Worm (Caenorhabditis elegans): Measurements from ENCODE around the gene rig-3.

rig-3 gene

DNA sequence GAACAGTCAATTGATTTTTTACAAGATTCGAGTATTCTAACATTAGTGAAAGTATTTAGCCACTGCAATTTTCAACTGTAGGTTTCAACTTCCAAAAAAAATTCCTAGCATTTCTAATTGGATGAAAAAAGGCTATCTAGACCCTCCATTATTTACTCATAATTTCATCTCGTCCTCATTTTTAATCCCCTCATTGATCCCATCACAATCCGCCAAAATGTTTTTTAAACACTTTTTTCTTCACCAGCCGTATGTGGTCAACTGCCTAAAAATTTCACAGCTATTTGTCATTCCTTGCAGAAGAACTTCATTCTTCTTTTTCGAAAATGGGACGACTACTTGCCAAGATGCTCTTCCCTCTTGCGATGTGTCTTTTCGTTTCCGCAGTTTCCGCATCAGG lies at the start of gene rig-3:
Gene rig-3, plus strand, starts transcription at position 301 of the 400 bp plus-strand sequence.
- TF ChIP-seq snpc-1.3 (tag; optimal IDR thresholded peaks at IDR 0.05; ENCODE audit: insufficient read depth) (no peak), die-1 (tag; optimal IDR thresholded peaks at IDR 0.05) (no peak), lin-35 (GFP tag; optimal IDR thresholded peaks at IDR 0.05) (no peak), rpc-1 (optimal IDR thresholded peaks at IDR 0.05) (no peak), rpc-1 (tag; optimal IDR thresholded peaks at IDR 0.05) (no peak), lag-1 (GFP tag; IDR thresholded peaks at IDR 0.05) (no peak), ztf-25 (GFP tag; IDR thresholded peaks at IDR 0.05) (no peak), cebp-2 (GFP tag; IDR thresholded peaks at IDR 0.05) (no peak), cebp-1 (GFP tag; IDR thresholded peaks at IDR 0.05) (no peak), cebp-1 (tag; optimal IDR thresholded peaks at IDR 0.05) (no peak), aptf-2 (GFP tag; conservative IDR thresholded peaks at IDR 0.05) (no peak), lsl-1 (GFP tag; optimal IDR thresholded peaks at IDR 0.05) (no peak), efl-1 (GFP tag; optimal IDR thresholded peaks at IDR 0.05) (no peak), Y79H2A.3 (GFP tag; conservative IDR thresholded peaks at IDR 0.05) (no peak), F52B5.7 (tag; optimal IDR thresholded peaks at IDR 0.05) (no peak), athp-1 (tag; optimal IDR thresholded peaks at IDR 0.05) (no peak), mxl-1 (tag; optimal IDR thresholded peaks at IDR 0.05) (no peak), F49E8.2 (tag; optimal IDR thresholded peaks at IDR 0.05; ENCODE audit: insufficient read depth) (no peak), snpc-1.1 (tag; optimal IDR thresholded peaks at IDR 0.05; ENCODE audit: insufficient read depth) (no peak), Y53G8AR.9 (GFP tag; conservative IDR thresholded peaks at IDR 0.05) (no peak), chd-7 (tag; optimal IDR thresholded peaks at IDR 0.05) (no peak)

DNA sequence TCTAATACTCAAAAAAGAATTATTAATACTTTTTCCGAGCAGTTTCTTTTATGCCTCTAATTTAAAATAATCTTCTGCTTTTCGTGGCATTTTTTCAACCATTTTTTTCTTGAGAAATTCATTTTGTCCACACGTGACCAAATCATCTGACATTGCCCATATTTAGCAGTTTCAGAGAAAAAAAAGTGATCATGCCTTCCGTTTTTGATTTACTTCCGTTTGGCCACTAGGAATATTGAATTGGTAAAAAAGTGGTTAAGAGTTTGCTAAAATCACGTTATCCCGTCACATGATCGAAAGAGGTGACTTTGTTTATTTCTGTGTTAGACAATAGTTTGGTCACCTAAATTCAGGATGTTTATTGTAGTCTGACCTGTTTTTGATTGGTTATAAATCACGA lies 49.0 kb upstream of the rig-3 start:
- no peak for TF ChIP-seq tbx-9 (tag; optimal IDR thresholded peaks at IDR 0.05; ENCODE audit: borderline replicate concordance)
- TF ChIP-seq C06A6.2 (GFP tag; conservative IDR thresholded peaks at IDR 0.05), result peak; percentile 44; the same call in 1 of the 2 replicates

DNA sequence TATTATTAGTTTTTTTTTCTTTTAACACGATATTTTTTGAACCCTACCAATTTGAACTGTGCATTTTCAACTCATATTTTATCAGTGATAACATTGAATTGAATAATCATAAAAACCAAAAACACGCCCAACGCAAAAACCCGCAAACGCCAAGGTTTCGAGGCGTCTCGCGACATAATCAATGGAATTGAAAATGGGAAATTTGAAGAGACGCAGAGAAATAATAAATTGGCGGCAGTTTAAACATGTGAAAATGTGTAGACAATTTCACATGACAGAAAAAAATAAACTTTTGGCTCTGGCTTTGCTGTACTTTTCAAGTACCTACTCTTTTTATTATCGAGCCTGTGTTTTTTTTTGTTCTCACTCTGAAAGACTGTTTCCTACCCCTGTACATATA lies 48.6 kb upstream of the rig-3 start:
- TF ChIP-seq attf-5 (GFP tag; optimal IDR thresholded peaks at IDR 0.05) (peak; percentile 14), F22D6.2 (tag; optimal IDR thresholded peaks at IDR 0.05) (no peak), Y67H2A.10 (GFP tag; conservative IDR thresholded peaks at IDR 0.05) (0 out of 2 replicates have a peak, but pooled peaks have one; percentile 7), aptf-3 (GFP tag; IDR thresholded peaks at IDR 0.05) (no peak), mel-28 (tag; optimal IDR thresholded peaks at IDR 0.05; ENCODE audit: borderline replicate concordance) (no peak), snpc-1.3 (tag; optimal IDR thresholded peaks at IDR 0.05; ENCODE audit: insufficient read depth) (no peak), nfya-1 (tag; optimal IDR thresholded peaks at IDR 0.05; ENCODE audit: borderline replicate concordance, insufficient read depth) (no peak), pha-4 (tag; optimal IDR thresholded peaks at IDR 0.05) (no peak), tbp1 (GFP tag; optimal IDR thresholded peaks at IDR 0.05) (peak; percentile 27), F10E7.11 (tag; optimal IDR thresholded peaks at IDR 0.05) (no peak), unc-62 (GFP tag; optimal IDR thresholded peaks at IDR 0.05) (no peak), cebp-1 (GFP tag; IDR thresholded peaks at IDR 0.05) (no peak), cebp-1 (tag; optimal IDR thresholded peaks at IDR 0.05) (peak; percentile 31), lin-40 (tag; optimal IDR thresholded peaks at IDR 0.05) (peak; percentile 46), lin-35 (GFP tag; optimal IDR thresholded peaks at IDR 0.05) (peak in 1 of 3 experiments; percentile 78), nhr-80 (tag; optimal IDR thresholded peaks at IDR 0.05) (peak; percentile 86), ztf-25 (GFP tag; IDR thresholded peaks at IDR 0.05) (no peak), Y53G8AR.9 (GFP tag; conservative IDR thresholded peaks at IDR 0.05) (0 out of 2 replicates have a peak, but pooled peaks have one; percentile 30), sdz-38 (tag; optimal IDR thresholded peaks at IDR 0.05) (no peak), snpc-4 (GFP tag; optimal IDR thresholded peaks at IDR 0.05) (no peak), snpc-4 (tag; optimal IDR thresholded peaks at IDR 0.05) (peak in 1 of 4 experiments; percentile 5), ama-1 (optimal IDR thresholded peaks at IDR 0.05) (peak; percentile 12), ama-1 (GFP tag; optimal IDR thresholded peaks at IDR 0.05) (no peak), D2030.7 (GFP tag; IDR thresholded peaks at IDR 0.05) (no peak), bed-2 (GFP tag; IDR thresholded peaks at IDR 0.05) (no peak), repo-1 (tag; optimal IDR thresholded peaks at IDR 0.05) (no peak), F52B5.7 (tag; optimal IDR thresholded peaks at IDR 0.05) (no peak), K12H6.12 (tag; optimal IDR thresholded peaks at IDR 0.05) (no peak), lin-54 (GFP tag; optimal IDR thresholded peaks at IDR 0.05) (peak; percentile 78), Y79H2A.3 (GFP tag; conservative IDR thresholded peaks at IDR 0.05) (no peak), hmg-1.2 (GFP tag; IDR thresholded peaks at IDR 0.05) (peak; percentile 61; the same call in 1 of the 2 replicates)

All from whole organism, young adult.